Worm (Caenorhabditis elegans): ENCODE measurements around the gene W04D2.4.

- no peak for TF ChIP-seq ces-1 (GFP tag; optimal IDR thresholded peaks at IDR 0.05)
- TF ChIP-seq snpc-4 (tag; optimal IDR thresholded peaks at IDR 0.05): no peak
- no peak for TF ChIP-seq nhr-12 (tag; optimal IDR thresholded peaks at IDR 0.05)
- TF ChIP-seq sptf-1 (tag; optimal IDR thresholded peaks at IDR 0.05): no peak
- TF ChIP-seq blmp-1 (tag; optimal IDR thresholded peaks at IDR 0.05): no peak
- TF ChIP-seq nhr-237 (tag; optimal IDR thresholded peaks at IDR 0.05): no peak
- no peak for TF ChIP-seq nhr-28 (tag; optimal IDR thresholded peaks at IDR 0.05)
- no peak for TF ChIP-seq unc-62 (GFP tag; optimal IDR thresholded peaks at IDR 0.05)
- no peak for TF ChIP-seq nhr-2 (tag; optimal IDR thresholded peaks at IDR 0.05)
- TF ChIP-seq ham-2 (GFP tag; optimal IDR thresholded peaks at IDR 0.05): no peak
- TF ChIP-seq pha-4 (tag; optimal IDR thresholded peaks at IDR 0.05): no peak
- TF ChIP-seq M03D4.4 (tag; optimal IDR thresholded peaks at IDR 0.05): no peak
Measured at ce11 chrV:12470324-12470723, 27.2 kb downstream of the W04D2.4 start.

Data from whole organism, mixed stage, embryonic.